Worm (Caenorhabditis elegans): ENCODE results near the gene nlp-70.

The nlp-70 gene

DNA sequence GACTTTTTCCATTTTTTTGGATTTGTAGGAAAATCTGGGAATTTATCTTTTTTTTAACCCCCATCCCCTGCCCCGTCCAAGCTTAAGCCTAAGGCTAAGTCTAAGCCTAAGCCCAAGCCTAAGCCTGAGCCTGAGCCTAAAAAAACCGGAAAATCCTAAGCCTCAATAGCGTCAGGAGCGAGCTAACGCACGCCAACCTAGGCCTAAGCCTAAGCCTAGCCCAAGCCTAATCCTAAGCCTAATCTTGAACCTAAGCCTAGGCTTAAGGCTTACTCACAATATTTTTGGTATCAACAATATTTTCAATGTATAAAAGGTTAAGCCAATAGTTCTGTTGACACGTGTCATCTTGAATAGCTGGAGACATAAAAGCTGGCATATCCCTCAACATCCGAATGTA, 24.1 kb downstream of the nlp-70 start:
- TF ChIP-seq ztf-29 (GFP tag; IDR thresholded peaks at IDR 0.05), result no peak
- TF ChIP-seq ref-1 (GFP tag; conservative IDR thresholded peaks at IDR 0.05), result no peak
- no peak for TF ChIP-seq klf-2 (GFP tag; conservative IDR thresholded peaks at IDR 0.05)
- no peak for TF ChIP-seq flt-1 (GFP tag; IDR thresholded peaks at IDR 0.05)
- no peak for TF ChIP-seq tab-1 (GFP tag; IDR thresholded peaks at IDR 0.05)
- TF ChIP-seq med-1 (GFP tag; optimal IDR thresholded peaks at IDR 0.05; ENCODE audit: insufficient read depth), result no peak
- TF ChIP-seq ztf-23 (GFP tag; IDR thresholded peaks at IDR 0.05), result no peak
- no peak for TF ChIP-seq cog-1 (tag; optimal IDR thresholded peaks at IDR 0.05)
- TF ChIP-seq T22C8.4 (GFP tag; IDR thresholded peaks at IDR 0.05), result no peak

DNA sequence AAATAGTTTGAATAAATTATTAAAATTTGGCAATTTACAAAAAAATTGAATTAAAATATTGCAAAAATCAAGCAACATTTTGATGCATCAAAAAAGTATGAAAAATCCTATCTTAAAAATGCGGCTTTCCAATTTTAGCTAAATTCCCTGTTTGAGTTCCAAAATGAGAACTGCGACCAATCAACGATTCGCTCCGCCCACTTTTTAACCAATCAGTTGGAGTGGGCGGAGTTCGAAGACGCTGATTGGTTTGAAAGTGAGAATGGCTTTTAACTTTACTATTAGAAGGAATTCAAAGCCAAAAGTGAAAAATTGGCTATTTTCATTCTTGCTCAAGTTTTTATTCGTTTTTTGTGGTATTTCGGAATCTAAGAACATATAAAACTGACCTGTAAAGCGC, 25.2 kb downstream of the nlp-70 start:
- TF ChIP-seq cog-1 (tag; optimal IDR thresholded peaks at IDR 0.05) (no peak), flt-1 (GFP tag; IDR thresholded peaks at IDR 0.05) (no peak), ztf-23 (GFP tag; IDR thresholded peaks at IDR 0.05) (no peak), T22C8.4 (GFP tag; IDR thresholded peaks at IDR 0.05) (no peak), ref-1 (GFP tag; conservative IDR thresholded peaks at IDR 0.05) (no peak), klf-2 (GFP tag; conservative IDR thresholded peaks at IDR 0.05) (no peak), tab-1 (GFP tag; IDR thresholded peaks at IDR 0.05) (no peak)

DNA sequence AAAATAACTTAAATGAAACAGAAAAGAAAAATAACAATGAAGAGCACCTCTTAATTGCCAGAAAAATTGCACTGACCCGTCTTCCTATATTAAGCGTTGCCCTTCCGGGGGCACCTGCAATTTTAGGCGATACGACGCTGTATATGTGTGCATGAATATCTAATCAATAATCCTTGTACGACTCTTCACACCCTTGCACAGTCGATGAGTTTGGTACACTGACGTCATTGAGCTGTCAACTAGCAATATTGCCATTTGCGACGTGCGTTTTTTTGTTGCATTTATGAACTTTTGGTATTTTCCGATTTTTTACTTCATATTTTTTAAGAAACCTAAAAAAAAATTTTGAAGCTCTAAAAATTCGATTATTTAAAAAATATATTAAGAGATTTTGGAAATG, 26.6 kb downstream of the nlp-70 start, which contains the start of gene kin-34:
Gene kin-34, minus strand, starts transcription at position 101 of the 400 bp plus-strand sequence.
- no peak for TF ChIP-seq ztf-29 (GFP tag; IDR thresholded peaks at IDR 0.05)
- TF ChIP-seq ztf-23 (GFP tag; IDR thresholded peaks at IDR 0.05), result no peak
- TF ChIP-seq ref-1 (GFP tag; conservative IDR thresholded peaks at IDR 0.05), result no peak

DNA sequence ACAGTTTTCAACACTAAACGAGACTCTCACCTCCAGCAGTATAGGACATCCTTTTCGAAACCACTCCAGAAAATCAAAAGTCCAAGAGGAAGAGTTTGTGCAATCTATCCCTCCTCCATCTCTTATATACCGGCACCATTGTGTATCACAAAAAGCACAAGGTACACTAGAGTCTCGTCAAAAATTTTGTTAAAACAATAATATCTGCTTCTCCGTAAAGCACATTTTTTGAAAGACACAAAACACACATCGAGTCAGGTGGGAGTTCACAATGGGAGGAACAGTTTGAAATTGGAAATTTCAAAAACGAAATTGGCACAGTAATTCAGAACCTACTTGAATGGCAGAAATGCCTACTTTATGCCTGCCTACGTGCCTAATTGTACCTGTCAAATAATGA, 30.2 kb downstream of the nlp-70 start, which contains the start of gene R02C2.7:
Gene R02C2.7, minus strand, starts transcription at position 101 of the 400 bp plus-strand sequence.
- TF ChIP-seq cog-1 (tag; optimal IDR thresholded peaks at IDR 0.05), result no peak
- TF ChIP-seq ref-1 (GFP tag; conservative IDR thresholded peaks at IDR 0.05), result no peak
- TF ChIP-seq flt-1 (GFP tag; IDR thresholded peaks at IDR 0.05), result no peak
- TF ChIP-seq ztf-29 (GFP tag; IDR thresholded peaks at IDR 0.05), result no peak
- no peak for TF ChIP-seq ztf-23 (GFP tag; IDR thresholded peaks at IDR 0.05)
- TF ChIP-seq T22C8.4 (GFP tag; IDR thresholded peaks at IDR 0.05), result no peak
- TF ChIP-seq klf-2 (GFP tag; conservative IDR thresholded peaks at IDR 0.05), result no peak
- no peak for TF ChIP-seq tab-1 (GFP tag; IDR thresholded peaks at IDR 0.05)
- TF ChIP-seq med-1 (GFP tag; optimal IDR thresholded peaks at IDR 0.05; ENCODE audit: insufficient read depth), result no peak

DNA sequence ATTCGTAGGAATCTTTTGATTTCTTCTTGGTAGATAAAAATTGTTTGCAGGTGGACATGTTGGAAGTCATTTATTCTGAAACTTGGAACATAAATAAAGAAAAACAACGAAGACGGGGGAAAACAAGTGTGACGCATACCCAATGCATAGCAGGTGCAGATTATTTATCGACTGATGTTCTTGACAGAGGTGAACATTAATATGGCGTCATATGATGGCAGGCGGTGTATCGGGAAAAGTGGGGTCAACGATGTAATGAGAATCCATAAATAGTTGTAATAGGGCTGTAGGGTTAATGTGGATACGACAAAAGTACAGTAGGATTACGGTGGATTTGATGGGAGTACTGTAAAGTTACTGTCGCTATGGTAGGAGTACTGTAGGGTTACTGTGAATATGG, 32.5 kb downstream of the nlp-70 start, which contains the start of gene txt-2:
Gene txt-2, minus strand, starts transcription at position 214 of the 400 bp plus-strand sequence.
- TF ChIP-seq ref-1 (GFP tag; conservative IDR thresholded peaks at IDR 0.05) (no peak), flt-1 (GFP tag; IDR thresholded peaks at IDR 0.05) (no peak), T22C8.4 (GFP tag; IDR thresholded peaks at IDR 0.05) (no peak), ztf-29 (GFP tag; IDR thresholded peaks at IDR 0.05) (no peak), klf-2 (GFP tag; conservative IDR thresholded peaks at IDR 0.05) (no peak), ztf-23 (GFP tag; IDR thresholded peaks at IDR 0.05) (no peak), tab-1 (GFP tag; IDR thresholded peaks at IDR 0.05) (no peak)

DNA sequence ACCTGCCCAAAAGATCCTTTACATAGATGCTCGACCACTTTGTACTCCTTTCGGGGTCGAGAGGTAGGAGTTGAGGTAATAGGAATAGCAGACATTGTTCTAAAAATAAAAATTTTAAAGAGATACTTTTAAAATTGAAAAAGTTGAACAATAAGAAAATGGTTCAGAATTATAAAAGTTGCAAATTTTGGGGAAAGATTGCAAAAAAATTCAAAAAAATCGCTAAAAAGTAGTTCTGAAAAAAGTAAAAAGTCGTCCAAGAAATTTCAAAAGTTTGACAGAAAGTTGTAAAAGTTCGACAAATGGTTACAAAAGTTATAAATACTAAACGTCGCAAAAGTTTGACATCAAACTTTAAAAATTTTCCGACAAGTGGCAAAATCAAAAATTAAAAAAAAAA, 34.6 kb downstream of the nlp-70 start, which contains the start of gene R02C2.1:
Gene R02C2.1, minus strand, starts transcription at position 101 of the 400 bp plus-strand sequence.
- no peak for TF ChIP-seq ztf-23 (GFP tag; IDR thresholded peaks at IDR 0.05)
- no peak for TF ChIP-seq ztf-29 (GFP tag; IDR thresholded peaks at IDR 0.05)
- TF ChIP-seq tab-1 (GFP tag; IDR thresholded peaks at IDR 0.05), result no peak

DNA sequence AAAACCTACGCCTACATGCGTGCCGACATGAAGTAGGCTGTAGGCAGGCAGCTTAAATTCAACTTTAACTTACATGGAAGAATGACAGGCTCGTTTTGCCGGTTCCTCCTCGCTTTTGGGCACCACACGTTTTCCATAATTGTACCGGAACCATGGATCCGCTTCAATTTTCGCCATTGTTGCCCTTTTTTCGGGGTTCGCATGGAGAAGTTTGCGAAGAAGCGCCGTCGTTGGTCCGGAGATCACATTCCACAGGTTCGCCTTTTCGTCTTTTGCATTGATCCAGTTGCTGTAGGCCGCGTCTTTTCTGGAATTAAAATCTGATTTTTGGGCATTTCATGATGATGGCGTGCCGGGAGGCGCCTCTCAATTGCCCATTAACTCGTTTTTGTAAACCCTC, 35.7 kb downstream of the nlp-70 start:
- TF ChIP-seq ztf-29 (GFP tag; IDR thresholded peaks at IDR 0.05) (no peak), klf-2 (GFP tag; conservative IDR thresholded peaks at IDR 0.05) (no peak), med-1 (GFP tag; optimal IDR thresholded peaks at IDR 0.05; ENCODE audit: insufficient read depth) (no peak), T22C8.4 (GFP tag; IDR thresholded peaks at IDR 0.05) (no peak), flt-1 (GFP tag; IDR thresholded peaks at IDR 0.05) (no peak), ztf-23 (GFP tag; IDR thresholded peaks at IDR 0.05) (no peak), cog-1 (tag; optimal IDR thresholded peaks at IDR 0.05) (no peak), tab-1 (GFP tag; IDR thresholded peaks at IDR 0.05) (no peak), ref-1 (GFP tag; conservative IDR thresholded peaks at IDR 0.05) (no peak)

DNA sequence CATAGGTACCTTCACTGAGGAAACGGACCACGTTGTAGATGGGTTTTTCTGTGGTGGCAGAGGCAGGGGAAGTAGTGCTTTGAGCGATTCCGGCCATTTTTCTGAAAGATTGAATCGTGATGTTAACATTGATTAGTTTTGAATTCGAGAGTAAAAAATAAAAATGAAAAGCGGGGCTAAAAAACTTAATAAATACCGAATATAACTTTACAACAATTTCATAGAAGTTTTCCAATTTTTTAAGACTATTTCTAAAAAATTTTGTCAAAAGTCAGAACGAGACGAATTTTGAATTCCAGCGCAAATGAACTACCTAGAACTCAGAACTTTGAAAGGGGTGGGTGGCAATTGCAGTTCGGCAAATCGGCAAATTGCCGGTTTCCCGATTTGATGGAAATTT, 38.2 kb downstream of the nlp-70 start, which contains the start of gene kin-33:
Gene kin-33, minus strand, starts transcription at position 101 of the 400 bp plus-strand sequence.
- no peak for TF ChIP-seq med-1 (GFP tag; optimal IDR thresholded peaks at IDR 0.05; ENCODE audit: insufficient read depth)
- no peak for TF ChIP-seq tab-1 (GFP tag; IDR thresholded peaks at IDR 0.05)
- no peak for TF ChIP-seq cog-1 (tag; optimal IDR thresholded peaks at IDR 0.05)
- TF ChIP-seq ztf-29 (GFP tag; IDR thresholded peaks at IDR 0.05), result no peak
- no peak for TF ChIP-seq T22C8.4 (GFP tag; IDR thresholded peaks at IDR 0.05)
- TF ChIP-seq ref-1 (GFP tag; conservative IDR thresholded peaks at IDR 0.05), result no peak
- TF ChIP-seq klf-2 (GFP tag; conservative IDR thresholded peaks at IDR 0.05), result no peak
- no peak for TF ChIP-seq ztf-23 (GFP tag; IDR thresholded peaks at IDR 0.05)
- TF ChIP-seq flt-1 (GFP tag; IDR thresholded peaks at IDR 0.05), result no peak
